Worm (Caenorhabditis elegans) whole organism, L4/young adult: Measurements from ENCODE around the gene tag-266.
"Not testable (repeated sequence)": the region's sequence is repeated elsewhere in the genome, so short reads cannot be mapped to it uniquely, and the experiment has no call there.

Experiments used
- W03F9.2 ChIP-seq: fragments of 150-350 bp; optimal IDR thresholded peaks from 2 replicates; lab custom pipeline; 2014; ENCODE audit warnings: missing biosample characterization, missing genetic modification characterization
- dao-5 ChIP-seq: sonication (generic microtip); optimal IDR thresholded peaks from 2 replicates; lab custom pipeline; 2016; ENCODE audit warnings: missing genotype, missing genetic modification characterization, moderate library complexity, missing compliant biosample characterization
- him-1 ChIP-seq: sonication (generic microtip); optimal IDR thresholded peaks from 2 replicates; lab custom pipeline; 2016; ENCODE audit warnings: missing genotype, missing genetic modification reagents, missing genetic modification characterization, missing compliant biosample characterization

Gene tag-266

ce11 chrIII:640198-640803, at the start of gene tag-266, which contains the start of gene tag-267:
Gene tag-266, minus strand, starts transcription at chrIII:640226.
Gene tag-267, plus strand, starts transcription at chrIII:640790.
- TF ChIP-seq him-1 (tag; lab: Kevin White, UChicago) (no peak), W03F9.2 (tag; lab: Kevin White, UChicago) (peak; percentile 76)

- TF ChIP-seq W03F9.2, him-1, dao-5 (tag; lab: Kevin White, UChicago): not testable (repeated sequence)
Measured at ce11 chrIII:688869-689268, 48.8 kb upstream of the tag-266 start, which contains the start of gene elf-1. Gene elf-1, plus strand, starts transcription at chrIII:689169.

ce11 chrIII:688083-688482, 48.1 kb upstream of the tag-266 start:
- TF ChIP-seq him-1 (tag; lab: Kevin White, UChicago) (no peak), W03F9.2 (tag; lab: Kevin White, UChicago) (no peak), dao-5 (tag; lab: Kevin White, UChicago) (no peak)

- TF ChIP-seq dao-5 (tag; lab: Kevin White, UChicago): no peak
- no peak for TF ChIP-seq W03F9.2 (tag; lab: Kevin White, UChicago)
- no peak for TF ChIP-seq him-1 (tag; lab: Kevin White, UChicago)
Measured at ce11 chrIII:683318-683717, 43.3 kb upstream of the tag-266 start, which contains the start of gene W02B3.4. Gene W02B3.4, minus strand, starts transcription at chrIII:683418.

ce11 chrIII:675822-676221, 35.8 kb upstream of the tag-266 start, which contains the start of gene grk-2:
Gene grk-2, plus strand, starts transcription at chrIII:676122.
- TF ChIP-seq him-1 (tag; lab: Kevin White, UChicago): no peak
- no peak for TF ChIP-seq dao-5 (tag; lab: Kevin White, UChicago)
- TF ChIP-seq W03F9.2 (tag; lab: Kevin White, UChicago): no peak

- TF ChIP-seq dao-5 (tag; lab: Kevin White, UChicago) (no peak), W03F9.2 (tag; lab: Kevin White, UChicago) (no peak), him-1 (tag; lab: Kevin White, UChicago) (no peak)
Measured at ce11 chrIII:675413-675812, 35.4 kb upstream of the tag-266 start.

- TF ChIP-seq dao-5 (tag; lab: Kevin White, UChicago): no peak
- TF ChIP-seq him-1 (tag; lab: Kevin White, UChicago): peak; percentile 2
Measured at ce11 chrIII:670994-671393, 31.0 kb upstream of the tag-266 start.

ce11 chrIII:668303-668893, 28.4 kb upstream of the tag-266 start, which contains the start of gene W02B3.3:
Gene W02B3.3, minus strand, starts transcription at chrIII:668433.
- TF ChIP-seq W03F9.2 (tag; lab: Kevin White, UChicago) (no peak), him-1 (tag; lab: Kevin White, UChicago) (peak; percentile 97), dao-5 (tag; lab: Kevin White, UChicago) (no peak)

- no peak for TF ChIP-seq W03F9.2 (tag; lab: Kevin White, UChicago)
- TF ChIP-seq him-1 (tag; lab: Kevin White, UChicago): no peak
- no peak for TF ChIP-seq dao-5 (tag; lab: Kevin White, UChicago)
Measured at ce11 chrIII:665173-665757, 25.2 kb upstream of the tag-266 start, which contains the start of gene C09F5.3. Gene C09F5.3, minus strand, starts transcription at chrIII:665266.

ce11 chrIII:658357-658756, 18.3 kb upstream of the tag-266 start, which contains the start of gene C09F5.1:
Gene C09F5.1, plus strand, starts transcription at chrIII:658709.
- no peak for TF ChIP-seq him-1 (tag; lab: Kevin White, UChicago)
- TF ChIP-seq dao-5 (tag; lab: Kevin White, UChicago): no peak
- no peak for TF ChIP-seq W03F9.2 (tag; lab: Kevin White, UChicago)

- TF ChIP-seq W03F9.2 (tag; lab: Kevin White, UChicago) (no peak), dao-5 (tag; lab: Kevin White, UChicago) (no peak)
Measured at ce11 chrIII:657241-657640, 17.2 kb upstream of the tag-266 start.

- TF ChIP-seq dao-5 (tag; lab: Kevin White, UChicago) (no peak), him-1 (tag; lab: Kevin White, UChicago) (no peak), W03F9.2 (tag; lab: Kevin White, UChicago) (no peak)
Measured at ce11 chrIII:656660-657059, 16.6 kb upstream of the tag-266 start.

ce11 chrIII:654365-654764, 14.3 kb upstream of the tag-266 start:
- no peak for TF ChIP-seq dao-5 (tag; lab: Kevin White, UChicago)
- no peak for TF ChIP-seq him-1 (tag; lab: Kevin White, UChicago)
- no peak for TF ChIP-seq W03F9.2 (tag; lab: Kevin White, UChicago)
